Worm (Caenorhabditis elegans) whole organism, early embryonic: ENCODE measurements around the gene Y57G11C.52.

Source experiments
- B0310.2 ChIP-seq: sonication (generic microtip); optimal IDR thresholded peaks from 2 replicates; lab custom pipeline; 2016; ENCODE audit warnings: mild to moderate bottlenecking, missing genetic modification characterization, missing compliant biosample characterization
- aly-1 ChIP-seq: sonication (generic microtip); optimal IDR thresholded peaks from 2 replicates; lab custom pipeline; 2016; ENCODE audit warnings: missing genetic modification characterization, missing compliant biosample characterization
- ama-1 ChIP-seq: fragments of 150-350 bp; optimal IDR thresholded peaks from 2 replicates; lab custom pipeline; 2014
- ceh-13 ChIP-seq: fragments of 200-800 bp; sonication (Bioruptor generic); optimal IDR thresholded peaks from 2 replicates; lab custom pipeline; 2018; ENCODE audit warnings: mild to moderate bottlenecking, missing genetic modification characterization, missing compliant biosample characterization
- ets-7 ChIP-seq: sonication (generic microtip); optimal IDR thresholded peaks from 2 replicates; lab custom pipeline; 2016; ENCODE audit warnings: missing genotype, missing genetic modification characterization, missing compliant biosample characterization
- flt-1 ChIP-seq: fragments of 200-800 bp; sonication (Bioruptor generic); IDR thresholded peaks from 2 replicates; pipeline ENCODE4 v1.3.6; 2022; ENCODE audit warnings: missing genetic modification characterization, missing compliant biosample characterization
- hmbx-1 ChIP-seq: sonication (generic microtip); optimal IDR thresholded peaks from 2 replicates; lab custom pipeline; 2016; ENCODE audit warnings: mild to moderate bottlenecking, missing genetic modification characterization, missing compliant biosample characterization
- hnd-1 ChIP-seq: sonication (generic microtip); optimal IDR thresholded peaks from 2 replicates; lab custom pipeline; 2016; ENCODE audit warnings: missing genetic modification characterization, missing compliant biosample characterization
- pes-1 ChIP-seq: fragments of 200-800 bp; sonication (Bioruptor generic); IDR thresholded peaks from 2 replicates; pipeline ENCODE4 v1.3.6; 2022; ENCODE audit warnings: missing genetic modification reagents, missing genetic modification characterization, missing compliant biosample characterization
- scrt-1 ChIP-seq: fragments of 200-800 bp; sonication (Bioruptor generic); IDR thresholded peaks from 2 replicates; pipeline ENCODE4 v1.3.6; 2022; ENCODE audit warnings: missing genetic modification characterization, missing compliant biosample characterization
- sea-1 ChIP-seq: fragments of 200-800 bp; sonication (Bioruptor generic); conservative IDR thresholded peaks from 2 replicates; pipeline ENCODE4 v1.3.6; 2022; ENCODE audit warnings: missing genetic modification characterization, missing compliant biosample characterization
- tbx-11 ChIP-seq: fragments of 200-800 bp; sonication (Bioruptor generic); IDR thresholded peaks from 2 replicates; pipeline ENCODE4 v1.3.6; 2022; ENCODE audit warnings: missing genetic modification characterization, missing compliant biosample characterization
- tbx-37 ChIP-seq: fragments of 200-800 bp; sonication (Bioruptor generic); conservative IDR thresholded peaks from 2 replicates; pipeline ENCODE4 v1.3.6; 2022; ENCODE audit warnings: missing genetic modification reagents, missing genetic modification characterization, missing compliant biosample characterization
- tra-4 ChIP-seq: sonication (generic microtip); optimal IDR thresholded peaks from 2 replicates; lab custom pipeline; 2017; ENCODE audit warnings: missing genetic modification characterization, missing compliant biosample characterization

ce11 chrIV:14825379-14825778 lies 28.4 kb upstream of the Y57G11C.52 start, which contains the start of gene rps-18:
- TF ChIP-seq ama-1 (lab: Kevin White, UChicago): no peak
- TF ChIP-seq tbx-37: no peak
- TF ChIP-seq flt-1 (GFP tag; lab: Robert Waterston, UW): no peak
- TF ChIP-seq ceh-13 (GFP tag; lab: Kevin White, UChicago): no peak
- TF ChIP-seq aly-1 (tag; lab: Kevin White, UChicago): no peak
- TF ChIP-seq tra-4 (tag; lab: Kevin White, UChicago): no peak
- TF ChIP-seq scrt-1 (GFP tag; lab: Robert Waterston, UW): no peak
- TF ChIP-seq B0310.2 (tag; lab: Kevin White, UChicago): no peak
- TF ChIP-seq tbx-11: no peak
- TF ChIP-seq ets-7 (tag; lab: Kevin White, UChicago): no peak
- TF ChIP-seq sea-1: no peak
- no peak for TF ChIP-seq pes-1 (GFP tag; lab: Robert Waterston, UW)
- no peak for TF ChIP-seq hnd-1 (tag; lab: Kevin White, UChicago)
- TF ChIP-seq hmbx-1 (tag; lab: Kevin White, UChicago): no peak
